Fruit fly (Drosophila melanogaster): Measurements from ENCODE around the gene cl.

DNA sequence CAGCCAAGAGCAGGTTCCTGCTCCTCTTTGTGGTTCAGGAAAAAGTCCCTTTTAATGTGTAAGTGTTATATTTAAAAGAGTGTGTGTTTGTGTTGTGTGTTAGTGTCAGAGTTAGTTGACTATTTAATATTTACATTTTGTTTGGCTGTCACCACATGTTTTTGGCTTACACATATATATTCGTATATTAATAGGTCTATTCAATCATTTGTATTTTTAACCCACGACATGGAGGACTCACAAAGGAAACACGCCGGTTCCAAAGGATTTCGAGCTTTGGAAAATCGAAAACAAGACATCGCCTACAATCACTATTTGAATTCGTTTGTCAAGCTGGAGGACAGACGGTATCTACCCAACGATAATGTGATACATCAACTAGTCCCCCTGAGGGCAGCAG, 33.8 kb downstream of the cl start, which contains the start of the genes CG14013 and CG14017:
- TF ChIP-seq CG9948 (tag; optimal IDR thresholded peaks at IDR 0.05) (no peak), CG8159 (tag; optimal IDR thresholded peaks at IDR 0.05) (no peak), CG8301 (tag; optimal IDR thresholded peaks at IDR 0.05) (no peak)
